Worm (Caenorhabditis elegans) whole organism, L3 larva: ENCODE measurements around the gene Y102A5C.2.

Source experiments
- aly-2 ChIP-seq: fragments of 150-350 bp; optimal IDR thresholded peaks from 2 replicates; lab custom pipeline; 2014; ENCODE audit warnings: missing biosample characterization, missing genetic modification characterization
- nhr-11 ChIP-seq: fragments of 150-350 bp; optimal IDR thresholded peaks from 2 replicates; lab custom pipeline; 2014; ENCODE audit warnings: missing biosample characterization, missing genetic modification characterization
- unc-62 ChIP-seq: fragments of 150-350 bp; sonication (generic microtip); optimal IDR thresholded peaks from 4 replicates; lab custom pipeline; 2014; ENCODE audit warnings: missing biosample characterization, missing genetic modification reagents, missing genetic modification characterization

ce11 chrV:16874966-16875365 lies 43.6 kb upstream of the Y102A5C.2 start, which contains the start of gene F49A5.10:
- TF ChIP-seq aly-2 (no peak), unc-62 (GFP tag; lab: Kevin White, UChicago) (no peak), nhr-11 (tag; lab: Kevin White, UChicago) (no peak)
